Worm (Caenorhabditis elegans) whole organism, young adult: ENCODE measurements around the gene R105.5.
A peak's percentile ranks its signal among the peaks of the same experiment; 100 is the strongest.

Source experiments
- B0261.1 ChIP-seq: sonication (generic microtip); optimal IDR thresholded peaks from 2 replicates; lab custom pipeline; 2016; ENCODE audit warnings: mild to moderate bottlenecking, missing genetic modification characterization, moderate library complexity, missing compliant biosample characterization
- C17E4.6 ChIP-seq: fragments of 200-800 bp; sonication (Bioruptor generic); IDR thresholded peaks from 2 replicates; pipeline ENCODE4 v1.3.6; 2022; ENCODE audit warnings: missing genetic modification reagents, missing genetic modification characterization, missing compliant biosample characterization
- F23B12.7 ChIP-seq: sonication (generic microtip); optimal IDR thresholded peaks from 2 replicates; lab custom pipeline; 2017; ENCODE audit warnings: missing genetic modification characterization, mild to moderate bottlenecking, missing compliant biosample characterization, antibody characterized with exemption, moderate library complexity; ENCODE audit not compliant: insufficient read depth
- F37B4.10 ChIP-seq: fragments of 200-800 bp; sonication (Bioruptor generic); IDR thresholded peaks from 2 replicates; pipeline ENCODE4 v1.3.6; 2022; ENCODE audit warnings: missing genetic modification characterization, missing compliant biosample characterization
- F39B2.1 ChIP-seq: fragments of 200-800 bp; sonication (Bioruptor generic); IDR thresholded peaks from 2 replicates; pipeline ENCODE4 v1.3.6; 2022; ENCODE audit warnings: missing genetic modification reagents, missing genetic modification characterization, missing compliant biosample characterization
- F55B11.4 ChIP-seq: sonication (generic microtip); optimal IDR thresholded peaks from 2 replicates; lab custom pipeline; 2016; ENCODE audit warnings: missing compliant biosample characterization, missing genetic modification characterization, borderline replicate concordance; ENCODE audit not compliant: insufficient read depth
- F57C9.4 ChIP-seq: sonication (generic microtip); optimal IDR thresholded peaks from 2 replicates; lab custom pipeline; 2017; ENCODE audit warnings: mild to moderate bottlenecking, missing genetic modification characterization, missing compliant biosample characterization
- T07F8.4 ChIP-seq: sonication (generic microtip); optimal IDR thresholded peaks from 2 replicates; lab custom pipeline; 2016; ENCODE audit warnings: mild to moderate bottlenecking, missing genetic modification characterization, moderate library complexity, missing compliant biosample characterization
- Y53F4B.3 ChIP-seq: fragments of 200-800 bp; sonication (Bioruptor generic); IDR thresholded peaks from 2 replicates; pipeline ENCODE4 v1.3.6; 2022; ENCODE audit warnings: missing genetic modification reagents, missing genetic modification characterization, missing compliant biosample characterization
- Y53G8AR.9 ChIP-seq: fragments of 200-800 bp; sonication (Bioruptor generic); conservative IDR thresholded peaks from 2 replicates; pipeline ENCODE4 v1.3.6; 2022; ENCODE audit warnings: missing genetic modification reagents, missing genetic modification characterization, missing compliant biosample characterization
- Y79H2A.3 ChIP-seq: fragments of 200-800 bp; sonication (Bioruptor generic); conservative IDR thresholded peaks from 2 replicates; pipeline ENCODE4 v1.3.6; 2022; ENCODE audit warnings: missing genetic modification reagents, missing genetic modification characterization, missing compliant biosample characterization
- athp-1 ChIP-seq: sonication (generic microtip); optimal IDR thresholded peaks from 2 replicates; lab custom pipeline; 2017; ENCODE audit warnings: mild to moderate bottlenecking, missing genetic modification characterization, missing compliant biosample characterization
- attf-6 ChIP-seq: fragments of 200-800 bp; sonication (Bioruptor generic); IDR thresholded peaks from 2 replicates; pipeline ENCODE4 v1.3.6; 2022; ENCODE audit warnings: missing genetic modification reagents, missing genetic modification characterization, missing compliant biosample characterization
- bed-2 ChIP-seq: fragments of 200-800 bp; sonication (Bioruptor generic); IDR thresholded peaks from 2 replicates; pipeline ENCODE4 v1.3.6; 2022; ENCODE audit warnings: missing genetic modification reagents, missing genetic modification characterization, missing compliant biosample characterization
- ccch-3 ChIP-seq: fragments of 200-800 bp; sonication (Bioruptor generic); optimal IDR thresholded peaks from 2 replicates; lab custom pipeline; 2018; ENCODE audit warnings: mild to moderate bottlenecking, missing genetic modification characterization, missing compliant biosample characterization
- ceh-100 ChIP-seq: fragments of 200-800 bp; sonication (Bioruptor generic); IDR thresholded peaks from 2 replicates; pipeline ENCODE4 v1.3.6; 2022; ENCODE audit warnings: missing genetic modification reagents, missing genetic modification characterization, missing compliant biosample characterization
- ceh-27 ChIP-seq: fragments of 200-800 bp; sonication (Bioruptor generic); optimal IDR thresholded peaks from 2 replicates; lab custom pipeline; 2018; ENCODE audit warnings: mild to moderate bottlenecking, missing genetic modification characterization, moderate library complexity, missing compliant biosample characterization
- ceh-40 ChIP-seq: fragments of 200-800 bp; sonication (Bioruptor generic); IDR thresholded peaks from 2 replicates; pipeline ENCODE4 v1.3.6; 2022; ENCODE audit warnings: missing genetic modification characterization, missing compliant biosample characterization
- chd-7 ChIP-seq: sonication (generic microtip); optimal IDR thresholded peaks from 2 replicates; lab custom pipeline; 2016; ENCODE audit warnings: mild to moderate bottlenecking, missing genetic modification characterization, moderate library complexity, missing compliant biosample characterization
- egl-44 ChIP-seq: fragments of 200-800 bp; sonication (Bioruptor generic); IDR thresholded peaks from 2 replicates; pipeline ENCODE4 v1.3.6; 2022; ENCODE audit warnings: missing genetic modification reagents, missing genetic modification characterization, missing compliant biosample characterization
- egrh-3 ChIP-seq: fragments of 200-800 bp; sonication (Bioruptor generic); IDR thresholded peaks from 2 replicates; pipeline ENCODE4 v1.3.6; 2022; ENCODE audit warnings: missing genetic modification reagents, missing genetic modification characterization, missing compliant biosample characterization
- hlh-12 ChIP-seq: sonication (generic microtip); optimal IDR thresholded peaks from 2 replicates; lab custom pipeline; 2016; ENCODE audit warnings: missing genetic modification characterization, missing compliant biosample characterization
- hlh-26 ChIP-seq: fragments of 200-800 bp; sonication (Bioruptor generic); conservative IDR thresholded peaks from 2 replicates; pipeline ENCODE4 v1.3.6; 2022; ENCODE audit warnings: missing genetic modification reagents, missing genetic modification characterization, missing compliant biosample characterization
- hsf-1 ChIP-seq: fragments of 200-800 bp; sonication (Bioruptor generic); IDR thresholded peaks from 2 replicates; pipeline ENCODE4 v1.3.6; 2022; ENCODE audit warnings: missing genetic modification reagents, missing genetic modification characterization, missing compliant biosample characterization
- lin-54 ChIP-seq: fragments of 200-800 bp; sonication (Bioruptor generic); optimal IDR thresholded peaks from 2 replicates; lab custom pipeline; 2018; ENCODE audit warnings: mild to moderate bottlenecking, missing genetic modification characterization, missing compliant biosample characterization
- madf-3 ChIP-seq: fragments of 200-800 bp; sonication (Bioruptor generic); IDR thresholded peaks from 2 replicates; pipeline ENCODE4 v1.3.6; 2022; ENCODE audit warnings: missing genetic modification reagents, missing genetic modification characterization, missing compliant biosample characterization
- nhr-90 ChIP-seq: sonication (generic microtip); optimal IDR thresholded peaks from 2 replicates; lab custom pipeline; 2016; ENCODE audit warnings: missing genotype, mild to moderate bottlenecking, missing genetic modification characterization, missing compliant biosample characterization
- rec-8 ChIP-seq, 2 experiments: sonication (generic microtip); optimal IDR thresholded peaks; 2 replicates each; lab custom pipeline; 2016; ENCODE audit warnings: mild to moderate bottlenecking in 2 of 2, missing genetic modification characterization in 2 of 2, missing genetic modification reagents in 2 of 2, missing genotype in 2 of 2, missing biosample characterization in 1 of 2, missing compliant biosample characterization in 1 of 2, moderate library complexity in 1 of 2
- rpc-1 ChIP-seq, 2 experiments: fragments of 150-350 bp in 1 of 2; sonication (generic microtip) in 1 of 2; optimal IDR thresholded peaks; 2 replicates each; lab custom pipeline; 2014 to 2018; ENCODE audit warnings: missing biosample characterization in 1 of 2, missing genetic modification characterization in 1 of 2, missing genetic modification reagents in 1 of 2, missing genotype in 1 of 2
- snpc-1.1 ChIP-seq: sonication (generic microtip); optimal IDR thresholded peaks from 2 replicates; lab custom pipeline; 2017; ENCODE audit warnings: missing genetic modification characterization, mild to moderate bottlenecking, missing compliant biosample characterization, antibody characterized with exemption, moderate library complexity, missing genotype, missing genetic modification reagents; ENCODE audit not compliant: insufficient read depth
- snpc-4 ChIP-seq, 5 experiments: fragments of 150-350 bp in 1 of 5; sonication (generic microtip) in 4 of 5; optimal IDR thresholded peaks; 2 replicates each; lab custom pipeline; 2014 to 2018; ENCODE audit warnings: missing genetic modification characterization in 5 of 5, missing biosample characterization in 3 of 5, antibody characterized with exemption in 2 of 5, mild to moderate bottlenecking in 2 of 5, missing compliant biosample characterization in 2 of 5, missing genotype in 2 of 5, moderate library complexity in 2 of 5, missing genetic modification reagents in 1 of 5
- tbp1 ChIP-seq: fragments of 200-800 bp; sonication (Bioruptor generic); optimal IDR thresholded peaks from 2 replicates; lab custom pipeline; 2018; ENCODE audit warnings: mild to moderate bottlenecking, missing genetic modification characterization, missing compliant biosample characterization
- tlf-1 ChIP-seq: fragments of 200-800 bp; sonication (Bioruptor generic); optimal IDR thresholded peaks from 2 replicates; lab custom pipeline; 2018; ENCODE audit warnings: mild to moderate bottlenecking, missing genetic modification characterization, missing compliant biosample characterization
- unc-130 ChIP-seq: sonication (generic microtip); optimal IDR thresholded peaks from 2 replicates; lab custom pipeline; 2016; ENCODE audit warnings: missing genetic modification reagents, missing genetic modification characterization, missing compliant biosample characterization
- unc-62 ChIP-seq: fragments of 150-350 bp; optimal IDR thresholded peaks from 2 replicates; lab custom pipeline; 2014; ENCODE audit warnings: missing biosample characterization, missing genetic modification reagents, missing genetic modification characterization
- zfh-2 ChIP-seq: fragments of 200-800 bp; sonication (Bioruptor generic); conservative IDR thresholded peaks from 2 replicates; pipeline ENCODE4 v1.3.6; 2022; ENCODE audit warnings: missing genetic modification reagents, missing genetic modification characterization, missing compliant biosample characterization
- zim-3 ChIP-seq: sonication (generic microtip); optimal IDR thresholded peaks from 2 replicates; lab custom pipeline; 2017; ENCODE audit warnings: mild to moderate bottlenecking, missing genetic modification characterization, moderate library complexity, missing compliant biosample characterization
- ztf-18 ChIP-seq: sonication (generic microtip); optimal IDR thresholded peaks from 2 replicates; lab custom pipeline; 2016; ENCODE audit warnings: missing genotype, mild to moderate bottlenecking, missing genetic modification characterization, missing compliant biosample characterization
- ztf-26 ChIP-seq: sonication (generic microtip); optimal IDR thresholded peaks from 2 replicates; lab custom pipeline; 2017; ENCODE audit warnings: missing genetic modification characterization, missing compliant biosample characterization
- ztf-28 ChIP-seq: fragments of 200-800 bp; sonication (Bioruptor generic); IDR thresholded peaks from 2 replicates; pipeline ENCODE4 v1.3.6; 2022; ENCODE audit warnings: missing genetic modification reagents, missing genetic modification characterization, missing compliant biosample characterization
- ztf-6 ChIP-seq: fragments of 200-800 bp; sonication (Bioruptor generic); IDR thresholded peaks from 2 replicates; pipeline ENCODE4 v1.3.6; 2022; ENCODE audit warnings: missing genetic modification reagents, missing genetic modification characterization, missing compliant biosample characterization

The R105.5 gene

DNA sequence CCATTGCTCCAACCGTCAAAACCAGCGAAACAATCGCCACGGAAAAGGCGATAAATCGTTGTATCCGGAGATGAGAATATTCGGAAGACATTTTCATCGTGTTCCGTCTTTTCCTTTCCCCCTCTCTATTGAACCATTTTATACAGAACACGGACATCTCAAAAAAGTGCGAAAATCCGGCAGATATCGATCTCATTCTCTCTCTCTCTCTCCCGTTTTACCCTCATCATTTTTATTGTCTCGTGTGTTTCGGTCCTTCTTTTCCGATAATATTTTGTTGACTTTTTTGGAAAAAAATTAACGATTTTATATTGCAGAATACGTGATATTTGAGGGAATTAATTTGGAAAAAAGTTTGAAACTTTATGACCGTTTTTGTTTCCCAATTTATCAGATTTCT lies 26.5 kb upstream of the R105.5 start, which contains the start of gene col-110 (continued):
- no peak for TF ChIP-seq Y79H2A.3 (GFP tag; lab: Robert Waterston, UW)

DNA sequence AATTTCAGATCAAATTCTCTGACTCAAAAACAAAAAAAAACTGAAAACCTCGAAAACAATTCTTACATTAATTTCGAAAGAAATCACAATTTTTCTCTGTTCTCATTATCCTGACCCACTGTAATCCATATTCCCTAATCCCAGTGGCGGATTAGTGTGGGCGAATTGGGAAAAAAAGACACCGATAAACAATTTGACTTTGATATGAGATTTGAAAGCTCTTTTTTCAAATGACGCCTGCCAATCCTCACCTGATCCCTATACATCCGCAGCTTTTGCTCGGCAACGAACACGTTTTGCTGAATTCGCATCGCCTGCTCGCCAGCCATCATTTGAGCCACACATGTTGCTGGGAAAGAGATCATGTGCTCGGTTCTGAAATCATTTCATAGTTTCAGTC lies 24.4 kb upstream of the R105.5 start:
- TF ChIP-seq snpc-4 (GFP tag; optimal IDR thresholded peaks at IDR 0.05; lab: Kevin White, UChicago) (no peak), snpc-4 (tag; optimal IDR thresholded peaks at IDR 0.05; lab: Kevin White, UChicago) (no peak), ztf-6 (GFP tag; lab: Robert Waterston, UW) (no peak)

DNA sequence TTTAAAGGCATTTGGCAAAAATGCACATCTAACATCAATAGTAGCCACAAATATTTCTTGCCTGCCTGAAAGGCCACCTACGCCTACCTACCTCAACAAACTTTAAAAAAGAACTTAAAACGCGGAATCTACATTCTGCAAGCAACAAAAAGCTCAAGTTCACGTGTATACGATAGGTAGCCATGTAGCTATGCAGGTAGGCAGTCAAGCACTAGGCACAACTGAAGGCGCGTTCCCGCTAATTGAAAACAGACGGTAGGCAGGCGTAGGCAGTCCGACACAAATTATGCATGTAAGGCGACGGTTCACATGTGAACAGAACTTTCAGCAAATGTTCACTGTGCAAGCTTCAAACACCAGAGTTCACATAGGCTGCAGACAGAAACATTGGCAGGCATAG lies 23.5 kb upstream of the R105.5 start:
- no peak for TF ChIP-seq ceh-40 (GFP tag; lab: Robert Waterston, UW)
- no peak for TF ChIP-seq hlh-12
- TF ChIP-seq zim-3 (tag; lab: Kevin White, UChicago) = no peak
- no peak for TF ChIP-seq ccch-3 (GFP tag; lab: Kevin White, UChicago)
- no peak for TF ChIP-seq hsf-1
- no peak for TF ChIP-seq C17E4.6 (GFP tag; lab: Robert Waterston, UW)
- TF ChIP-seq lin-54 (GFP tag; lab: Kevin White, UChicago) = no peak
- no peak for TF ChIP-seq chd-7 (tag; lab: Kevin White, UChicago)
- TF ChIP-seq tlf-1 (GFP tag; lab: Kevin White, UChicago) = no peak
- no peak for TF ChIP-seq ztf-28 (GFP tag; lab: Robert Waterston, UW)
- TF ChIP-seq Y79H2A.3 (GFP tag; lab: Robert Waterston, UW) = no peak

DNA sequence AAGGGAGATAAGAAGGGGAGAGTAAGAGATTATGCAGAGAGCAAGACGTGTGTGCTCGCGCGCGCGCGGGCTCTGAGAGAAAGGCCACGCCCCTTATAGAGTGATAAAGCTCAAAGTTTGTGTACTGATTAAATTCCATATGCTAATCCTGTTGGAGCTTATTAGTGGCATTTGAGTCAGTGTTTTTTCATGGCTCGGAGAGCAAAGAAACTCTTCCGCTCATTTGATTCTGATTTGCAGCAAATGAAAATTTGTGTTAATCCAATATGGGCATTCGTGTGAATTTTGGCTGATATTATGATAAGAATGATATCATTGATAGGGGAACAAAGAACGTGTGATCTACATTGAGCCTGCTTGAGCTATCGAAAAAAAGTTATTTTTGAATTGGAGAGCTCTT lies 22.6 kb upstream of the R105.5 start:
- TF ChIP-seq B0261.1 (tag; lab: Kevin White, UChicago) (no peak), F57C9.4 (no peak), F37B4.10 (GFP tag; lab: Robert Waterston, UW) (no peak), zim-3 (tag; lab: Kevin White, UChicago) (no peak), attf-6 (GFP tag; lab: Robert Waterston, UW) (no peak), Y53G8AR.9 (GFP tag; lab: Robert Waterston, UW) (no peak), athp-1 (tag; lab: Kevin White, UChicago) (no peak), T07F8.4 (tag; lab: Kevin White, UChicago) (no peak), madf-3 (GFP tag; lab: Robert Waterston, UW) (no peak), F23B12.7 (tag; lab: Kevin White, UChicago) (no peak), bed-2 (GFP tag; lab: Robert Waterston, UW) (no peak), egl-44 (GFP tag; lab: Robert Waterston, UW) (no peak), unc-130 (no peak), tbp1 (GFP tag; lab: Kevin White, UChicago) (no peak), rpc-1 (optimal IDR thresholded peaks at IDR 0.05; lab: Kevin White, UChicago) (no peak), rpc-1 (tag; optimal IDR thresholded peaks at IDR 0.05; lab: Kevin White, UChicago) (no peak), hlh-26 (GFP tag; lab: Robert Waterston, UW) (no peak), snpc-1.1 (no peak)

DNA sequence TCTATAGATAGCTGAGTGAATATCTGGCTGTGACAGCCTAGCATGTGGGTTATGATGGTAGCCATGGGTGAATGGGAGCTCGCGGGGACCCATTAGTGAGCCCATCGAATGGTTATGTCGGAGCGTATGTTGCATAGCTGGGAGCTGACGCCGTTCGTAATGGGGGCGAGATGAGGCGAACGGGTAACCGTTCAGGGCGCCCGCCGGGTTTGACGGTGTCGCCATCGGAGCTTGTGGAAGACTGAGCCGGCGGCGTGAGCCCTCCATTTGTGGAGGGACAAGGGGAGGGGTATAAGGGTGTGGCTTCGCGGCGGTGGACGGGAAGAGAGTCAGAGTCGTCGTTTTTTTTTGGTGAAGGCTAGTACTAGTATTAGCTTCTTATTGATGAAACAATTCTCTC lies 12.2 kb upstream of the R105.5 start:
- no peak for TF ChIP-seq unc-62 (GFP tag; lab: Kevin White, UChicago)
- TF ChIP-seq ztf-26 (tag; lab: Kevin White, UChicago) = no peak
- TF ChIP-seq nhr-90 (tag; lab: Kevin White, UChicago) = no peak
- TF ChIP-seq F39B2.1 (GFP tag; lab: Robert Waterston, UW) = no peak
- TF ChIP-seq egrh-3 (GFP tag; lab: Robert Waterston, UW) = peak; percentile 62; the same call in 1 of the 2 replicates
- no peak for TF ChIP-seq ceh-27
- no peak for TF ChIP-seq F57C9.4
- TF ChIP-seq ztf-18 (tag; lab: Kevin White, UChicago) = no peak
- no peak for TF ChIP-seq rec-8 (tag; optimal IDR thresholded peaks at IDR 0.05; lab: Kevin White, UChicago)
- TF ChIP-seq F55B11.4 (tag; lab: Kevin White, UChicago) = no peak
- TF ChIP-seq Y53G8AR.9 (GFP tag; lab: Robert Waterston, UW) = no peak
- TF ChIP-seq zim-3 (tag; lab: Kevin White, UChicago) = no peak
- no peak for TF ChIP-seq ceh-100 (GFP tag; lab: Robert Waterston, UW)
- TF ChIP-seq T07F8.4 (tag; lab: Kevin White, UChicago) = no peak
- TF ChIP-seq snpc-4 (GFP tag; optimal IDR thresholded peaks at IDR 0.05; lab: Kevin White, UChicago) = no peak
- no peak for TF ChIP-seq snpc-4 (tag; optimal IDR thresholded peaks at IDR 0.05; lab: Kevin White, UChicago)
- TF ChIP-seq zfh-2 (GFP tag; lab: Robert Waterston, UW) = peak; percentile 84
- TF ChIP-seq Y53F4B.3 (GFP tag; lab: Robert Waterston, UW) = no peak
